Worm (Caenorhabditis elegans) whole organism, L2 larva: ENCODE results near the gene msp-56.
"Not testable (repeated sequence)": the region's sequence is repeated elsewhere in the genome, so short reads cannot be mapped to it uniquely, and the experiment has no call there.

Experiments used
- C34F6.9 ChIP-seq: fragments of 150-350 bp; optimal IDR thresholded peaks from 2 replicates; lab custom pipeline; 2014; ENCODE audit warnings: missing biosample characterization, missing genetic modification characterization
- F13H6.1 ChIP-seq: sonication (generic microtip); optimal IDR thresholded peaks from 2 replicates; lab custom pipeline; 2016; ENCODE audit warnings: missing genetic modification characterization, missing compliant biosample characterization
- R02D3.7 ChIP-seq: fragments of 150-350 bp; optimal IDR thresholded peaks from 2 replicates; lab custom pipeline; 2014; ENCODE audit warnings: missing biosample characterization, missing genetic modification characterization
- Y55F3AM.14 ChIP-seq: fragments of 200-800 bp; sonication (Bioruptor generic); optimal IDR thresholded peaks from 2 replicates; lab custom pipeline; 2018; ENCODE audit warnings: mild to moderate bottlenecking, missing genetic modification characterization, missing compliant biosample characterization
- alr-1 ChIP-seq: fragments of 150-350 bp; optimal IDR thresholded peaks from 2 replicates; lab custom pipeline; 2014; ENCODE audit warnings: missing biosample characterization, missing genetic modification characterization
- aly-2 ChIP-seq: fragments of 150-350 bp; optimal IDR thresholded peaks from 2 replicates; lab custom pipeline; 2014; ENCODE audit warnings: missing biosample characterization, missing genetic modification characterization
- ceh-16 ChIP-seq: fragments of 150-350 bp; optimal IDR thresholded peaks from 2 replicates; lab custom pipeline; 2014; ENCODE audit warnings: missing biosample characterization, missing genetic modification characterization
- egl-27 ChIP-seq: sonication (generic microtip); optimal IDR thresholded peaks from 3 replicates; lab custom pipeline; 2017; ENCODE audit warnings: missing biosample characterization, missing genetic modification reagents, missing genetic modification characterization
- fos-1 ChIP-seq: fragments of 150-350 bp; optimal IDR thresholded peaks from 2 replicates; lab custom pipeline; 2014; ENCODE audit warnings: missing biosample characterization, missing genetic modification characterization
- gmeb-1 ChIP-seq: fragments of 150-350 bp; optimal IDR thresholded peaks from 2 replicates; lab custom pipeline; 2014; ENCODE audit warnings: missing biosample characterization, missing genetic modification characterization
- lin-11 ChIP-seq: fragments of 150-350 bp; sonication (generic microtip); optimal IDR thresholded peaks from 2 replicates; lab custom pipeline; 2014; ENCODE audit warnings: missing biosample characterization, missing genetic modification characterization, inconsistent platforms, mixed read lengths
- lin-13 ChIP-seq: fragments of 150-350 bp; optimal IDR thresholded peaks from 2 replicates; lab custom pipeline; 2014; ENCODE audit warnings: missing biosample characterization, missing genetic modification reagents, missing genetic modification characterization
- lsy-2 ChIP-seq, 2 experiments: fragments of 150-350 bp in 1 of 2; sonication (generic microtip) in 1 of 2; optimal IDR thresholded peaks; 2 replicates each; lab custom pipeline; 2014 to 2017; ENCODE audit warnings: missing biosample characterization in 2 of 2, missing genetic modification characterization in 2 of 2
- mab-5 ChIP-seq: fragments of 150-350 bp; optimal IDR thresholded peaks from 2 replicates; lab custom pipeline; 2014; ENCODE audit warnings: missing biosample characterization, missing genetic modification characterization
- mdl-1 ChIP-seq, 2 experiments: fragments of 150-350 bp in 1 of 2; sonication (generic microtip) in 1 of 2; optimal IDR thresholded peaks; 2 replicates each; lab custom pipeline; 2017; ENCODE audit warnings: missing biosample characterization in 2 of 2, missing genetic modification characterization in 2 of 2
- nhr-10 ChIP-seq: sonication (generic microtip); optimal IDR thresholded peaks from 2 replicates; lab custom pipeline; 2017; ENCODE audit warnings: missing biosample characterization, missing genetic modification characterization
- nhr-11 ChIP-seq: fragments of 150-350 bp; optimal IDR thresholded peaks from 2 replicates; lab custom pipeline; 2014; ENCODE audit warnings: missing biosample characterization, missing genetic modification characterization
- nhr-12 ChIP-seq: fragments of 150-350 bp; optimal IDR thresholded peaks from 2 replicates; lab custom pipeline; 2014; ENCODE audit warnings: missing biosample characterization, missing genetic modification characterization
- nhr-129 ChIP-seq: fragments of 150-350 bp; optimal IDR thresholded peaks from 2 replicates; lab custom pipeline; 2014; ENCODE audit warnings: missing biosample characterization, missing genetic modification characterization
- nhr-21 ChIP-seq: fragments of 150-350 bp; optimal IDR thresholded peaks from 2 replicates; lab custom pipeline; 2014; ENCODE audit warnings: missing biosample characterization, missing genetic modification characterization
- nhr-23 ChIP-seq: fragments of 150-350 bp; optimal IDR thresholded peaks from 2 replicates; lab custom pipeline; 2014; ENCODE audit warnings: missing biosample characterization, missing genetic modification reagents, missing genetic modification characterization
- nhr-237 ChIP-seq: fragments of 150-350 bp; optimal IDR thresholded peaks from 2 replicates; lab custom pipeline; 2014; ENCODE audit warnings: missing biosample characterization, missing genetic modification characterization
- nhr-6 ChIP-seq: fragments of 150-350 bp; optimal IDR thresholded peaks from 2 replicates; lab custom pipeline; 2014; ENCODE audit warnings: missing biosample characterization, missing genetic modification characterization
- nhr-77 ChIP-seq: fragments of 150-350 bp; optimal IDR thresholded peaks from 2 replicates; lab custom pipeline; 2014; ENCODE audit warnings: missing biosample characterization, missing genetic modification characterization
- sem-4 ChIP-seq: fragments of 150-350 bp; optimal IDR thresholded peaks from 2 replicates; lab custom pipeline; 2014; ENCODE audit warnings: missing biosample characterization, missing genetic modification reagents, missing genetic modification characterization
- skn-1 ChIP-seq: sonication (generic microtip); optimal IDR thresholded peaks from 2 replicates; lab custom pipeline; 2017; ENCODE audit warnings: missing biosample characterization, missing genetic modification characterization
- sma-3 ChIP-seq: sonication (generic microtip); optimal IDR thresholded peaks from 2 replicates; lab custom pipeline; 2016; ENCODE audit warnings: missing genetic modification reagents, missing genetic modification characterization, missing compliant biosample characterization
- sma-9 ChIP-seq, 2 experiments: fragments of 150-350 bp in 1 of 2; sonication (generic microtip) in 1 of 2; optimal IDR thresholded peaks; 2 replicates each; lab custom pipeline; 2014 to 2016; ENCODE audit warnings: missing genetic modification characterization in 2 of 2, mild to moderate bottlenecking in 1 of 2, missing biosample characterization in 1 of 2, missing compliant biosample characterization in 1 of 2, missing genetic modification reagents in 1 of 2, moderate library complexity in 1 of 2
- snpc-4 ChIP-seq: fragments of 150-350 bp; optimal IDR thresholded peaks from 2 replicates; lab custom pipeline; 2014; ENCODE audit warnings: missing biosample characterization, missing genetic modification characterization
- unc-55 ChIP-seq: fragments of 150-350 bp; sonication (generic microtip); optimal IDR thresholded peaks from 3 replicates; lab custom pipeline; 2014; ENCODE audit warnings: missing biosample characterization, missing genetic modification reagents, missing genetic modification characterization
- unc-62 ChIP-seq: fragments of 150-350 bp; optimal IDR thresholded peaks from 2 replicates; lab custom pipeline; 2014; ENCODE audit warnings: missing biosample characterization, missing genetic modification reagents, missing genetic modification characterization
- ztf-1 ChIP-seq: fragments of 200-800 bp; sonication (Bioruptor generic); conservative IDR thresholded peaks from 2 replicates; pipeline ENCODE4 v1.3.6; 2022; ENCODE audit warnings: missing genetic modification characterization, missing compliant biosample characterization
- ztf-4 ChIP-seq: fragments of 150-350 bp; optimal IDR thresholded peaks from 2 replicates; lab custom pipeline; 2014; ENCODE audit warnings: missing biosample characterization, missing genetic modification characterization

msp-56 gene

ce11 chrIV:9825196-9825744, 16.1 kb upstream of the msp-56 start, which contains the start of gene mtr-4:
Gene mtr-4, plus strand, starts transcription at chrIV:9825694.
- no peak for TF ChIP-seq alr-1 (tag; lab: Kevin White, UChicago)
- TF ChIP-seq fos-1 (tag; lab: Kevin White, UChicago), result peak; percentile 44
- peak; percentile 30 for TF ChIP-seq nhr-129
- TF ChIP-seq nhr-23 (tag; lab: Kevin White, UChicago), result no peak
- TF ChIP-seq unc-62 (GFP tag; lab: Kevin White, UChicago), result no peak
- no peak for TF ChIP-seq nhr-11 (tag; lab: Kevin White, UChicago)
- no peak for TF ChIP-seq skn-1 (tag; lab: Kevin White, UChicago)
- TF ChIP-seq sma-9 (GFP tag; optimal IDR thresholded peaks at IDR 0.05; lab: Kevin White, UChicago), result no peak
- no peak for TF ChIP-seq sma-9 (tag; optimal IDR thresholded peaks at IDR 0.05; lab: Kevin White, UChicago)
- TF ChIP-seq C34F6.9 (tag; lab: Kevin White, UChicago), result peak; percentile 50

DNA sequence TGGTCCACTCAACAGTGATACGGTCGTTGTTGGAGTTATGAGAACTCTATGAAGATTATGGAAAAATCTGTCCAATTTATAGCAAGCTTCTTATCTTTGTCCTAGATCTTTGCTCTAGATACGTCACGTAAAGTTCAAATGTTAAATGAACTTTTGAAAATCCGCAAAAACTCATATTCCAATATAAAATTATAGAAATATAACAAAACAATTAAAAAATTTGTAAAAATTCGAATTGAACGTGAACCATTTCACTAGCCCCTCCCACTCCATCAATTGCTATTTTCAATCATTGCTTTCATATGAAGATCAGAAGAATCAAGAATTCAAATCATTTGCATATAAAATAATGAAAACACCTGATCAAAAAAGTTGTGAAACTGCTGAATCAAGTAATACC, 8.8 kb upstream of the msp-56 start, which contains the start of gene kin-21:
Gene kin-21 (plus strand): TSS at position 301 of the 400 bp plus-strand sequence.
- TF ChIP-seq nhr-237 (no peak), ceh-16 (tag; lab: Kevin White, UChicago) (no peak), mdl-1 (tag; optimal IDR thresholded peaks at IDR 0.05; lab: Kevin White, UChicago) (no peak)

DNA sequence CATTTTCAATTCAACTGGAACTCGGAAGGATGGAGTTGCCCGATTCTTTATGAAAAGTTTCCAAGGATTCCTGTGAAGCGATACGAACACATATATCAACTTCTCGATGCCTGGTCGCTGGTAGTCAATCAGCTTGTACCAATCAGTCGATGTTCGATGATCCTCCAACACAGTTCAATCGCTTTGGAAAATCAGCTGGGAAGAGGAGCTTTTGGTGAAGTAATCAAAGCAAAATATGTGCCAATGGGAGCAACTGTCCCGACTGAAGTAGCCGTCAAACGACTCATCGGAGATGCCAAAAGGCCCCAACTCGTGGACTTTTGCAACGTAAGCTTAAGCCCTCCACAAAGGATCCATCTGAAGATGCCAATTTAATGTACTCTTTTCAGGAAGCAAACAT, 8.0 kb upstream of the msp-56 start:
- no peak for TF ChIP-seq alr-1 (tag; lab: Kevin White, UChicago)
- no peak for TF ChIP-seq lin-13
- TF ChIP-seq nhr-10, result no peak
- no peak for TF ChIP-seq ztf-1 (GFP tag; lab: Robert Waterston, UW)
- no peak for TF ChIP-seq ztf-4 (tag; lab: Kevin White, UChicago)
- no peak for TF ChIP-seq F13H6.1 (tag; lab: Kevin White, UChicago)
- no peak for TF ChIP-seq nhr-77 (tag; lab: Kevin White, UChicago)
- no peak for TF ChIP-seq sem-4 (tag; lab: Kevin White, UChicago)
- TF ChIP-seq nhr-6 (tag; lab: Kevin White, UChicago), result no peak
- TF ChIP-seq R02D3.7, result no peak
- TF ChIP-seq unc-55, result no peak
- TF ChIP-seq C34F6.9 (tag; lab: Kevin White, UChicago), result no peak
- no peak for TF ChIP-seq aly-2 (tag; lab: Kevin White, UChicago)

DNA sequence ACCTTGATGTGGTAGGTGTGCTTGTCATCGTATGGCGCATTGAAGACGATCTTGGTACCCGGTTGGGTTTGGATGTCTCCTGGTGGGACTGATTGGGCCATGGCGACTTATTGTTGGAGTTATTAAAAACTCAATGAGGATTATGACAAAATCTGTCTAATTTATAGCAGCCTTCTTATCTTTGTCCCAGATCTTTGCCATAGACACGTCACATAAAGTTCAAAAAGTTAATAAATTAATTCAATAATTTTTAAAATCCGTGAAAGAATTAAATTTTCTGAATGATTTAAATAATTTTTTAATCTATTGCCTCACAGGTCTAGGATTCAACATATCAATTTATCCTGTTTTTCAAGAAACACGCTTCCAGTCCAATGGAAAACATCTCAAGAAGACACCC, 5.0 kb upstream of the msp-56 start, which contains the start of gene msp-81:
Gene msp-81 (minus strand): TSS at position 101 of the 400 bp plus-strand sequence.
- TF ChIP-seq Y55F3AM.14 (GFP tag; lab: Kevin White, UChicago) (no peak), egl-27 (tag; lab: Kevin White, UChicago) (no peak), lin-11 (tag; lab: Kevin White, UChicago) (no peak), nhr-21 (tag; lab: Kevin White, UChicago) (no peak), mab-5 (tag; lab: Kevin White, UChicago) (no peak), fos-1 (tag; lab: Kevin White, UChicago) (no peak), nhr-237 (no peak), gmeb-1 (tag; lab: Kevin White, UChicago) (no peak), mdl-1 (tag; optimal IDR thresholded peaks at IDR 0.05; lab: Kevin White, UChicago) (no peak), nhr-6 (tag; lab: Kevin White, UChicago) (no peak), ztf-4 (tag; lab: Kevin White, UChicago) (no peak), sma-3 (GFP tag; lab: Kevin White, UChicago) (no peak), nhr-23 (tag; lab: Kevin White, UChicago) (no peak), lin-13 (no peak), nhr-10 (no peak), unc-62 (GFP tag; lab: Kevin White, UChicago) (no peak), snpc-4 (tag; lab: Kevin White, UChicago) (no peak)

DNA sequence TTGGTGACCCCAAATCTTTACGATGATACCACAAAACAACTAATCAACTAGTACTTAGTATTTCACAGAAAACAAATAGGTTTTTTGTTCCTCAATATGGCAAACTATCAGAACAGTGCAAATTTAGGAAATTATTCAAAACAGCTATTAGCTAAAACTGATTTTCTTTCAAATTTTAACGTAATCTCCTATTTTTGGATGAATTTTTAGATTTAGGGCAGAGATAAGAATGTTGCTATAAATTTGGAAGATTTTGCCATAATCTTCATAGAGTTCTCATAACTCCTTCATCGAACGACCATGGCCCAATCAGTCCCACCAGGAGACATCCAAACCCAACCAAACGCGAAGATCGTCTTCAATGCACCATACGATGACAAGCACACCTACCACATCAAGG, 4.0 kb upstream of the msp-56 start, which contains the start of gene msp-10:
Gene msp-10 (plus strand): TSS at position 301 of the 400 bp plus-strand sequence.
- TF ChIP-seq nhr-12; nhr-129; lsy-2 (tag; optimal IDR thresholded peaks at IDR 0.05; lab: Kevin White, UChicago): not testable (repeated sequence)
